Fruit fly (Drosophila melanogaster): ENCODE measurements around the gene Rh2.

The Rh2 gene

DNA sequence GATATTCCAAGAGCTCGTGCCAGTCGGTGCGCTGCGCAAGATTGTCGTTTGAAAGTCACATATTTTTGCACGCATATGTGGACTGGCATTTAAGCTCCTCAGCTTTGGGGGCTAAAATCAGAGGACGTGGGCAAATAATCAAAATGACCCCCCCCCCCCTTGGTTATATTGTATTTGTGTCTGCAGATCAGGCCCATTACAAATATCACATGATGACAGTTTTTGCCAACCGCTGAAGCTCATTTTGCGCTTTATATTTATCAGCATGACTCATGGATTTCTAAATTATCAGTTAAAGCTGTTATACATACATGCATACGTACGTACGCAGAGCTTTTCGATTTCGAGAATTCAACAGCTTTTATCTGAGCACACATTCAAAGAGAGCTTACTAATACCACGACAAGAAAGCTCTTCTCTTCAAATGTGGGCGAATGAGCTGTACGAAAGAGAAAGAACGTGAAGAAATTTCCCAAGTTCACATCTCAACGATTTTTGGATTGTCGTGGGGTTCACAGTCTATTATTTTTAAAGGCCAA lies 17.6 kb downstream of the Rh2 start (continued):
- TF ChIP-seq CrebA (GFP tag; optimal IDR thresholded peaks at IDR 0.05; ENCODE audit: borderline replicate concordance) (peak; percentile 93), usp (GFP tag; optimal IDR thresholded peaks at IDR 0.05) (no peak)

DNA sequence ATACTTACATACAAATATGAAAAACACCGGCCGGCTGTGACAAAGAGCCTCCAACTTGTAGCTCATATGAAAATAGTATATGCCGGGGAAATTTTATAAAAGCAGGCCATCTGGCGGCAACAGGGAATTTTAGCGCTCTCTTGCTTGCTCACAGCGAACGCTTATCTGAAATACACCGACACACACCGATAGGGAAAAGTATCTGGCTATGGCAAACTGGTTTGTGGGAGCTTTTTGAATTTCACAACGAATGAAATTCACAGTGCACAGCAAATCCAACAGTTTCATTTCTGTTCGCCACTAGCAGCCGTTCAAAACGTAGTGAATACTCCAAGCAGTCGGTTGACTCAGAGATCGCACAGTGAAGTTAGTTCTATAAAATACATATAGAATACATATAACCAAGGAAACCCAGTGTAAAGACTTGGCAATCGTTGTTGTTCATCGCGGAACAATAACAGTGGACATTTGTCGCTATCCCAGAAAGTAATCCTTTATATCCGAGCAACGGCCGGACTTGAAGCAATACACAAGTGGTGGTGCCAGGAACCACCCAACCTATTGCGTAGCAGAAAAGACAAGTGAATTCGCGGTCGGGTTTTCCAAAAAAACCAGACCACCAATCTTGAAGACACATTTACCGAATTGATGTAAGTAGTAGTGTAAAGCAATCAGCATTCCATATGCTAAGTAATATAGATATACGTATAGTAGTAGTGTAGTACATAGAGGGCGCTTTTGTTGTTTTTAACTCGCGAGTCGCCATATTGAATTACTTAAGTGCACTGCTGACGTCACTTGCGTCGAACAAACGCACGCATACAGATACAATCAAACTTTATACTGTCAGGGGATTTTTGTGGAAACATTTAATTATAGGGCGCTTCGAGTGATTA lies 19.0 kb downstream of the Rh2 start:
- TF ChIP-seq CrebA (GFP tag; optimal IDR thresholded peaks at IDR 0.05; ENCODE audit: borderline replicate concordance), result peak; percentile 87
- no peak for TF ChIP-seq dsf (GFP tag; optimal IDR thresholded peaks at IDR 0.05; ENCODE audit: borderline replicate concordance)
- no peak for TF ChIP-seq tai (GFP tag; optimal IDR thresholded peaks at IDR 0.05)
- peak; percentile 78 for TF ChIP-seq h (GFP tag; optimal IDR thresholded peaks at IDR 0.05)
- no peak for TF ChIP-seq GATAd (GFP tag; optimal IDR thresholded peaks at IDR 0.05)
- peak; percentile 79 for TF ChIP-seq brk (GFP tag; optimal IDR thresholded peaks at IDR 0.05)
- TF ChIP-seq Sp1 (GFP tag; optimal IDR thresholded peaks at IDR 0.05), result peak; percentile 69
- TF ChIP-seq fru (GFP tag; optimal IDR thresholded peaks at IDR 0.05), result peak; percentile 70
- no peak for TF ChIP-seq Hr78 (GFP tag; optimal IDR thresholded peaks at IDR 0.05)
- TF ChIP-seq foxo (GFP tag; optimal IDR thresholded peaks at IDR 0.05), result peak; percentile 23 to 43
- TF ChIP-seq jim (GFP tag; optimal IDR thresholded peaks at IDR 0.05), result peak; percentile 43
- peak; percentile 56 to 61 for TF ChIP-seq dl (GFP tag; optimal IDR thresholded peaks at IDR 0.05; ENCODE audit: insufficient read depth in 1 of 2, partially characterized antibody in 2 of 2)
- TF ChIP-seq Jra (GFP tag; optimal IDR thresholded peaks at IDR 0.05), result peak; percentile 84
- TF ChIP-seq Rel (GFP tag; optimal IDR thresholded peaks at IDR 0.05), result no peak
- TF ChIP-seq Rel (tag; optimal IDR thresholded peaks at IDR 0.05), result peak; percentile 91
- peak; percentile 43 for TF ChIP-seq sage (GFP tag; optimal IDR thresholded peaks at IDR 0.05)
- TF ChIP-seq rgr (GFP tag; optimal IDR thresholded peaks at IDR 0.05), result peak; percentile 85
- TF ChIP-seq woc (GFP tag; optimal IDR thresholded peaks at IDR 0.05), result no peak
- no peak for TF ChIP-seq CG9705 (GFP tag; optimal IDR thresholded peaks at IDR 0.05)
- peak; percentile 25 for TF ChIP-seq psq (GFP tag; optimal IDR thresholded peaks at IDR 0.05)
- TF ChIP-seq pan (optimal IDR thresholded peaks at IDR 0.05), result no peak
- TF ChIP-seq HLH106 (tag; optimal IDR thresholded peaks at IDR 0.05), result peak; percentile 20
- peak; percentile 65 for TF ChIP-seq Hnf4 (GFP tag; optimal IDR thresholded peaks at IDR 0.05)
- peak; percentile 8 for TF ChIP-seq Mio (GFP tag; optimal IDR thresholded peaks at IDR 0.05)
- TF ChIP-seq sv (GFP tag; optimal IDR thresholded peaks at IDR 0.05), result peak; percentile 25
- peak; percentile 53 for TF ChIP-seq CG32264 (GFP tag; optimal IDR thresholded peaks at IDR 0.05)
- no peak for TF ChIP-seq Dfd (GFP tag; optimal IDR thresholded peaks at IDR 0.05)
- peak; percentile 86 for TF ChIP-seq Vsx2 (GFP tag; optimal IDR thresholded peaks at IDR 0.05; ENCODE audit: partially characterized antibody)
- TF ChIP-seq Myc (optimal IDR thresholded peaks at IDR 0.05), result no peak
- TF ChIP-seq Abd-B (GFP tag; optimal IDR thresholded peaks at IDR 0.05), result no peak
- no peak for TF ChIP-seq N (GFP tag; optimal IDR thresholded peaks at IDR 0.05)
- TF ChIP-seq Hr83 (GFP tag; optimal IDR thresholded peaks at IDR 0.05; ENCODE audit: poor library complexity, severe bottlenecking), result peak; percentile 81
- TF ChIP-seq Dif (GFP tag; optimal IDR thresholded peaks at IDR 0.05; ENCODE audit: partially characterized antibody), result peak; percentile 81
- TF ChIP-seq OdsH (GFP tag; optimal IDR thresholded peaks at IDR 0.05), result peak; percentile 48
- TF ChIP-seq ey (GFP tag; optimal IDR thresholded peaks at IDR 0.05), result no peak
- TF ChIP-seq br (GFP tag; optimal IDR thresholded peaks at IDR 0.05), result peak; percentile 60
- TF ChIP-seq lola (GFP tag; optimal IDR thresholded peaks at IDR 0.05), result no peak
- no peak for TF ChIP-seq usp (GFP tag; optimal IDR thresholded peaks at IDR 0.05)
- TF ChIP-seq dmrt93B (GFP tag; optimal IDR thresholded peaks at IDR 0.05), result no peak

Measured in whole organism, wandering third instar larva.